Worm (Caenorhabditis elegans) whole organism, late embryonic: ENCODE data around the gene F22E5.1.

Source experiments
- C38D4.7 ChIP-seq: fragments of 200-800 bp; sonication (Bioruptor generic); optimal IDR thresholded peaks from 2 replicates; lab custom pipeline; 2018; ENCODE audit warnings: mild to moderate bottlenecking, missing genetic modification characterization, moderate library complexity, missing compliant biosample characterization
- K02D7.2 ChIP-seq: sonication (generic microtip); optimal IDR thresholded peaks from 2 replicates; lab custom pipeline; 2017; ENCODE audit warnings: mild to moderate bottlenecking, missing genetic modification characterization, missing compliant biosample characterization
- T23F11.4 ChIP-seq: fragments of 200-800 bp; sonication (Bioruptor generic); optimal IDR thresholded peaks from 2 replicates; lab custom pipeline; 2018; ENCODE audit warnings: mild to moderate bottlenecking, missing genetic modification characterization, missing compliant biosample characterization
- ama-1 ChIP-seq: fragments of 150-350 bp; optimal IDR thresholded peaks from 2 replicates; lab custom pipeline; 2014
- ceh-19 ChIP-seq: fragments of 200-800 bp; sonication (Bioruptor generic); optimal IDR thresholded peaks from 2 replicates; lab custom pipeline; 2018; ENCODE audit warnings: mild to moderate bottlenecking, missing genetic modification characterization, missing compliant biosample characterization
- ceh-2 ChIP-seq: sonication (generic microtip); optimal IDR thresholded peaks from 2 replicates; lab custom pipeline; 2016; ENCODE audit warnings: missing genotype, missing genetic modification characterization, missing compliant biosample characterization
- ceh-22 ChIP-seq: sonication (generic microtip); optimal IDR thresholded peaks from 2 replicates; lab custom pipeline; 2017; ENCODE audit warnings: missing biosample characterization, missing genetic modification characterization
- ceh-24 ChIP-seq: sonication (generic microtip); optimal IDR thresholded peaks from 2 replicates; lab custom pipeline; 2016; ENCODE audit warnings: mild to moderate bottlenecking, missing genetic modification characterization, missing compliant biosample characterization
- ceh-34 ChIP-seq: sonication (generic microtip); optimal IDR thresholded peaks from 2 replicates; lab custom pipeline; 2016; ENCODE audit warnings: mild to moderate bottlenecking, missing genetic modification characterization, missing compliant biosample characterization
- ceh-48 ChIP-seq: sonication (generic microtip); optimal IDR thresholded peaks from 2 replicates; lab custom pipeline; 2016; ENCODE audit warnings: missing genetic modification characterization, inconsistent platforms, missing compliant biosample characterization
- ceh-6 ChIP-seq: fragments of 200-800 bp; sonication (Bioruptor generic); optimal IDR thresholded peaks from 2 replicates; lab custom pipeline; 2018; ENCODE audit warnings: mild to moderate bottlenecking, missing genetic modification characterization, missing compliant biosample characterization
- ceh-9 ChIP-seq: sonication (generic microtip); optimal IDR thresholded peaks from 2 replicates; lab custom pipeline; 2016; ENCODE audit warnings: mild to moderate bottlenecking, missing genetic modification characterization, inconsistent platforms, missing compliant biosample characterization
- che-1 ChIP-seq: sonication (generic microtip); optimal IDR thresholded peaks from 2 replicates; lab custom pipeline; 2016; ENCODE audit warnings: mild to moderate bottlenecking, missing genetic modification characterization, missing compliant biosample characterization
- dmd-4 ChIP-seq: sonication (generic microtip); optimal IDR thresholded peaks from 2 replicates; lab custom pipeline; 2016; ENCODE audit warnings: borderline replicate concordance, missing genetic modification characterization, missing compliant biosample characterization
- elt-2 ChIP-seq: sonication (generic microtip); optimal IDR thresholded peaks from 2 replicates; lab custom pipeline; 2016; ENCODE audit warnings: missing genetic modification reagents, missing genetic modification characterization, missing compliant biosample characterization
- ets-4 ChIP-seq: sonication (generic microtip); optimal IDR thresholded peaks from 2 replicates; lab custom pipeline; 2016; ENCODE audit warnings: missing genetic modification characterization, missing compliant biosample characterization
- fax-1 ChIP-seq: sonication (generic microtip); optimal IDR thresholded peaks from 2 replicates; lab custom pipeline; 2016; ENCODE audit warnings: missing genotype, missing genetic modification characterization, missing compliant biosample characterization
- fkh-6 ChIP-seq: sonication (generic microtip); optimal IDR thresholded peaks from 2 replicates; lab custom pipeline; 2016; ENCODE audit warnings: missing genetic modification characterization, missing compliant biosample characterization
- gmeb-2 ChIP-seq: sonication (generic microtip); optimal IDR thresholded peaks from 2 replicates; lab custom pipeline; 2016; ENCODE audit warnings: missing genetic modification characterization, inconsistent platforms, missing compliant biosample characterization
- hlh-15 ChIP-seq: sonication (generic microtip); optimal IDR thresholded peaks from 2 replicates; lab custom pipeline; 2016; ENCODE audit warnings: missing genetic modification characterization, missing compliant biosample characterization
- madf-2 ChIP-seq: sonication (generic microtip); optimal IDR thresholded peaks from 2 replicates; lab custom pipeline; 2017; ENCODE audit warnings: missing genetic modification characterization, missing compliant biosample characterization
- mec-3 ChIP-seq: sonication (generic microtip); optimal IDR thresholded peaks from 2 replicates; lab custom pipeline; 2016; ENCODE audit warnings: borderline replicate concordance, missing genetic modification characterization, missing compliant biosample characterization
- nhr-11 ChIP-seq: fragments of 150-350 bp; optimal IDR thresholded peaks from 2 replicates; lab custom pipeline; 2014; ENCODE audit warnings: missing biosample characterization, missing genetic modification characterization
- npax-4 ChIP-seq: sonication (generic microtip); optimal IDR thresholded peaks from 2 replicates; lab custom pipeline; 2016; ENCODE audit warnings: missing genetic modification characterization, missing compliant biosample characterization
- odd-2 ChIP-seq: sonication (generic microtip); optimal IDR thresholded peaks from 2 replicates; lab custom pipeline; 2017; ENCODE audit warnings: antibody characterized with exemption, mild to moderate bottlenecking, missing genetic modification characterization, missing compliant biosample characterization
- pag-3 ChIP-seq: sonication (generic microtip); optimal IDR thresholded peaks from 2 replicates; lab custom pipeline; 2016; ENCODE audit warnings: missing compliant biosample characterization, missing genetic modification characterization, borderline replicate concordance
- pat-9 ChIP-seq: fragments of 200-800 bp; sonication (Bioruptor generic); optimal IDR thresholded peaks from 2 replicates; lab custom pipeline; 2018; ENCODE audit warnings: mild to moderate bottlenecking, missing genetic modification characterization, moderate library complexity, missing compliant biosample characterization
- pha-2 ChIP-seq: sonication (generic microtip); optimal IDR thresholded peaks from 2 replicates; lab custom pipeline; 2017; ENCODE audit warnings: mild to moderate bottlenecking, missing genetic modification characterization, missing compliant biosample characterization
- pha-4 ChIP-seq: fragments of 150-350 bp; optimal IDR thresholded peaks from 2 replicates; lab custom pipeline; 2018; ENCODE audit warnings: missing biosample characterization, missing genetic modification reagents, missing genetic modification characterization
- pqm-1 ChIP-seq: sonication (generic microtip); optimal IDR thresholded peaks from 2 replicates; lab custom pipeline; 2016; ENCODE audit warnings: missing genetic modification characterization, missing compliant biosample characterization
- ref-2 ChIP-seq: sonication (generic microtip); optimal IDR thresholded peaks from 2 replicates; lab custom pipeline; 2016; ENCODE audit warnings: missing genetic modification characterization, missing compliant biosample characterization
- rnt-1 ChIP-seq: sonication (generic microtip); optimal IDR thresholded peaks from 2 replicates; lab custom pipeline; 2016; ENCODE audit warnings: missing genetic modification characterization, missing compliant biosample characterization
- sox-2 ChIP-seq: fragments of 200-800 bp; sonication (Bioruptor generic); IDR thresholded peaks from 2 replicates; pipeline ENCODE4 v1.3.6; 2022; ENCODE audit warnings: missing genetic modification reagents, missing genetic modification characterization, missing compliant biosample characterization
- tbx-7 ChIP-seq: sonication (generic microtip); optimal IDR thresholded peaks from 2 replicates; lab custom pipeline; 2016; ENCODE audit warnings: missing genotype, missing genetic modification characterization, missing compliant biosample characterization
- ttx-3 ChIP-seq: sonication (generic microtip); optimal IDR thresholded peaks from 2 replicates; lab custom pipeline; 2016; ENCODE audit warnings: missing genetic modification reagents, missing genetic modification characterization, missing compliant biosample characterization
- unc-42 ChIP-seq: sonication (generic microtip); optimal IDR thresholded peaks from 2 replicates; lab custom pipeline; 2016; ENCODE audit warnings: missing genotype, missing genetic modification characterization, missing compliant biosample characterization
- unc-55 ChIP-seq: sonication (generic microtip); optimal IDR thresholded peaks from 2 replicates; lab custom pipeline; 2017; ENCODE audit warnings: missing biosample characterization, missing genetic modification reagents, missing genetic modification characterization
- unc-86 ChIP-seq: sonication (generic microtip); optimal IDR thresholded peaks from 2 replicates; lab custom pipeline; 2016; ENCODE audit warnings: missing genetic modification characterization, missing compliant biosample characterization
- zip-5 ChIP-seq: sonication (generic microtip); optimal IDR thresholded peaks from 2 replicates; lab custom pipeline; 2016; ENCODE audit warnings: missing genetic modification characterization, missing compliant biosample characterization
- ztf-16 ChIP-seq: sonication (generic microtip); optimal IDR thresholded peaks from 2 replicates; lab custom pipeline; 2017; ENCODE audit warnings: missing genetic modification characterization, missing compliant biosample characterization

Gene F22E5.1

ce11 chrII:2707872-2708271 is 34.3 kb downstream of the F22E5.1 start, which contains the start of gene Y47G7B.2:
TSS of gene Y47G7B.2 (minus strand) at chrII:2708014.
- TF ChIP-seq ttx-3 (no peak), ceh-6 (GFP tag; lab: Kevin White, UChicago) (no peak), hlh-15 (tag; lab: Kevin White, UChicago) (no peak), pha-4 (tag; lab: Kevin White, UChicago) (no peak), madf-2 (tag; lab: Kevin White, UChicago) (no peak), zip-5 (tag; lab: Kevin White, UChicago) (no peak), che-1 (no peak), K02D7.2 (tag; lab: Kevin White, UChicago) (no peak), ztf-16 (tag; lab: Kevin White, UChicago) (no peak), rnt-1 (tag; lab: Kevin White, UChicago) (no peak), pag-3 (no peak), dmd-4 (tag; lab: Kevin White, UChicago) (no peak), ceh-48 (tag; lab: Kevin White, UChicago) (no peak), fkh-6 (tag; lab: Kevin White, UChicago) (no peak), ceh-2 (tag; lab: Kevin White, UChicago) (no peak), C38D4.7 (GFP tag; lab: Kevin White, UChicago) (no peak), mec-3 (no peak), gmeb-2 (tag; lab: Kevin White, UChicago) (no peak)

ce11 chrII:2709942-2710341 is 36.4 kb downstream of the F22E5.1 start, which contains the start of gene T05A8.1:
TSS of gene T05A8.1 (minus strand) at chrII:2710042.
- TF ChIP-seq fax-1 (tag; lab: Kevin White, UChicago) = no peak
- TF ChIP-seq, all 69 proteins: peak for 0

- TF ChIP-seq ceh-34 (no peak), ref-2 (tag; lab: Kevin White, UChicago) (no peak), sox-2 (GFP tag; lab: Robert Waterston, UW) (no peak), pat-9 (tag; lab: Kevin White, UChicago) (no peak), dmd-4 (tag; lab: Kevin White, UChicago) (no peak), pqm-1 (no peak), nhr-11 (no peak), odd-2 (no peak), npax-4 (tag; lab: Kevin White, UChicago) (no peak), unc-42 (tag; lab: Kevin White, UChicago) (no peak), unc-55 (GFP tag; lab: Kevin White, UChicago) (no peak), pag-3 (no peak), elt-2 (no peak), che-1 (no peak), ceh-22 (tag; lab: Kevin White, UChicago) (no peak)
Observed at ce11 chrII:2710919-2711318, 37.3 kb downstream of the F22E5.1 start, which contains the start of gene T05A8.2. TSS of gene T05A8.2 (minus strand) at chrII:2711019.

DNA sequence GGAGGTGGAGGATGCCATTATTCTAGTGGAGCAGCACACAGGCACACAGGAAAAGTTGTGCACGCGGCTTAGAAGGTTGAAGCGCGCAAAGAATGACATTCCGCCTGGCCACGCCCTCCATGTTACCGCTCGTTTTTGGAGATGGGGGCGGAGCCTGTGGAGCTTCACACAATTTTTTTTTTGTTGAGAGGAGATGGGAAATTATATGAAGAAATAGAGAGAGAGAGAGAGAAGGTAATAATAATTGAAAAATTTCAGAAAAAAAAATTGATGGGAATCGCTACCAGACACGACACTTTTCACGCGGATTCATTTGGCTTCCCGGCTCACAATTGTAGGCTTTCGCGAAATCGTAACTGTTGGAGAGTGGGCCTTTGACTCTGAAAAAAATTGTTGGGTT is 43.8 kb downstream of the F22E5.1 start, which contains the start of gene T05A8.3:
TSS of gene T05A8.3 (minus strand) at position 101 of the 400 bp plus-strand sequence.
- TF ChIP-seq pha-2 (tag; lab: Kevin White, UChicago) = no peak
- TF ChIP-seq ceh-24 = no peak
- no peak for TF ChIP-seq ets-4
- TF ChIP-seq unc-86 (tag; lab: Kevin White, UChicago) = no peak
- TF ChIP-seq ceh-19 = no peak
- TF ChIP-seq ceh-9 (tag; lab: Kevin White, UChicago) = no peak
- TF ChIP-seq mec-3 = no peak
- TF ChIP-seq ama-1 (lab: Kevin White, UChicago) = no peak
- TF ChIP-seq dmd-4 (tag; lab: Kevin White, UChicago) = no peak
- no peak for TF ChIP-seq pag-3
- no peak for TF ChIP-seq tbx-7
- no peak for TF ChIP-seq T23F11.4 (GFP tag; lab: Kevin White, UChicago)
